Worm (Caenorhabditis elegans) whole organism, L1 larva: ENCODE data around the gene nono-1.

Experiments used
- C04F5.9 ChIP-seq: sonication (generic microtip); optimal IDR thresholded peaks from 2 replicates; lab custom pipeline; 2016; ENCODE audit warnings: missing genetic modification characterization, missing compliant biosample characterization
- C34B4.2 ChIP-seq: sonication (generic microtip); optimal IDR thresholded peaks from 2 replicates; lab custom pipeline; 2017; ENCODE audit warnings: mild to moderate bottlenecking, missing genetic modification characterization, missing compliant biosample characterization
- F16B12.6 ChIP-seq: fragments of 150-350 bp; optimal IDR thresholded peaks from 2 replicates; lab custom pipeline; 2014; ENCODE audit warnings: missing biosample characterization, missing genetic modification characterization
- Y116A8C.19 ChIP-seq: sonication (generic microtip); optimal IDR thresholded peaks from 2 replicates; lab custom pipeline; 2016; ENCODE audit warnings: missing compliant biosample characterization, missing genetic modification characterization, borderline replicate concordance
- blmp-1 ChIP-seq: fragments of 150-350 bp; optimal IDR thresholded peaks from 2 replicates; lab custom pipeline; 2014; ENCODE audit warnings: missing biosample characterization, missing genetic modification characterization
- ceh-63 ChIP-seq: fragments of 200-800 bp; sonication (Bioruptor generic); optimal IDR thresholded peaks from 2 replicates; lab custom pipeline; 2018; ENCODE audit warnings: mild to moderate bottlenecking, missing genetic modification characterization, missing compliant biosample characterization
- ceh-8 ChIP-seq: fragments of 200-800 bp; sonication (Bioruptor generic); optimal IDR thresholded peaks from 2 replicates; lab custom pipeline; 2018; ENCODE audit warnings: mild to moderate bottlenecking, missing genetic modification characterization, moderate library complexity, missing compliant biosample characterization
- ceh-82 ChIP-seq, 3 experiments: fragments of 150-350 bp in 1 of 3; sonication (generic microtip) in 2 of 3; optimal IDR thresholded peaks; 2 replicates each; lab custom pipeline; 2014 to 2017; ENCODE audit warnings: missing biosample characterization in 3 of 3, missing genetic modification characterization in 3 of 3
- ceh-88 ChIP-seq: fragments of 200-800 bp; sonication (Bioruptor generic); IDR thresholded peaks from 2 replicates; pipeline ENCODE4 v1.3.6; 2022; ENCODE audit warnings: missing genetic modification characterization, missing compliant biosample characterization
- ceh-90 ChIP-seq: sonication (generic microtip); optimal IDR thresholded peaks from 2 replicates; lab custom pipeline; 2016; ENCODE audit warnings: missing genetic modification characterization, missing compliant biosample characterization
- dpl-1 ChIP-seq, 3 experiments: fragments of 150-350 bp in 2 of 3; sonication (generic microtip) in 1 of 3; optimal IDR thresholded peaks; 2 replicates each; lab custom pipeline; 2014 to 2017; ENCODE audit warnings: missing biosample characterization in 3 of 3, missing genetic modification characterization in 3 of 3, missing genetic modification reagents in 3 of 3
- dsc-1 ChIP-seq: sonication (generic microtip); optimal IDR thresholded peaks from 2 replicates; lab custom pipeline; 2016; ENCODE audit warnings: mild to moderate bottlenecking, missing genetic modification characterization, missing compliant biosample characterization
- egl-13 ChIP-seq: sonication (generic microtip); optimal IDR thresholded peaks from 2 replicates; lab custom pipeline; 2016; ENCODE audit warnings: missing genotype, missing genetic modification reagents, missing genetic modification characterization, missing compliant biosample characterization
- egl-27 ChIP-seq, 2 experiments: fragments of 150-350 bp in 1 of 2; sonication (generic microtip); optimal IDR thresholded peaks; 3 replicates each; lab custom pipeline; 2017 to 2018; ENCODE audit warnings: missing biosample characterization in 2 of 2, missing genetic modification characterization in 2 of 2, missing genetic modification reagents in 2 of 2
- fkh-10 ChIP-seq: sonication (generic microtip); optimal IDR thresholded peaks from 2 replicates; lab custom pipeline; 2017; ENCODE audit warnings: missing biosample characterization, missing genetic modification reagents, missing genetic modification characterization
- grh-1 ChIP-seq: fragments of 200-800 bp; sonication (Bioruptor generic); IDR thresholded peaks from 2 replicates; pipeline ENCODE4 v1.3.6; 2022; ENCODE audit warnings: missing genetic modification reagents, missing genetic modification characterization, missing compliant biosample characterization
- hlh-17 ChIP-seq: fragments of 200-800 bp; sonication (Bioruptor generic); optimal IDR thresholded peaks from 2 replicates; lab custom pipeline; 2018; ENCODE audit warnings: missing genetic modification characterization, mild to moderate bottlenecking, missing compliant biosample characterization, moderate library complexity, borderline replicate concordance
- hlh-4 ChIP-seq: sonication (generic microtip); optimal IDR thresholded peaks from 2 replicates; lab custom pipeline; 2016; ENCODE audit warnings: mild to moderate bottlenecking, missing genetic modification characterization, missing compliant biosample characterization
- hpl-2 ChIP-seq: fragments of 150-350 bp; optimal IDR thresholded peaks from 2 replicates; lab custom pipeline; 2014; ENCODE audit warnings: missing biosample characterization, missing genetic modification reagents, missing genetic modification characterization
- irx-1 ChIP-seq: sonication (generic microtip); optimal IDR thresholded peaks from 2 replicates; lab custom pipeline; 2016; ENCODE audit warnings: missing genetic modification characterization, missing compliant biosample characterization
- jun-1 ChIP-seq: fragments of 150-350 bp; optimal IDR thresholded peaks from 2 replicates; lab custom pipeline; 2014; ENCODE audit warnings: missing biosample characterization, missing genetic modification reagents, missing genetic modification characterization
- lin-13 ChIP-seq: fragments of 150-350 bp; optimal IDR thresholded peaks from 2 replicates; lab custom pipeline; 2014; ENCODE audit warnings: missing biosample characterization, missing genetic modification reagents, missing genetic modification characterization
- lin-14 ChIP-seq: fragments of 200-800 bp; sonication (Bioruptor generic); optimal IDR thresholded peaks from 2 replicates; lab custom pipeline; 2018; ENCODE audit warnings: mild to moderate bottlenecking, missing genetic modification characterization, moderate library complexity, missing compliant biosample characterization
- lin-15B ChIP-seq: fragments of 150-350 bp; sonication (generic microtip); optimal IDR thresholded peaks from 3 replicates; lab custom pipeline; 2014; ENCODE audit warnings: missing biosample characterization, missing genetic modification characterization
- lin-35 ChIP-seq, 2 experiments: fragments of 150-350 bp; optimal IDR thresholded peaks; 2 replicates each; lab custom pipeline; 2014; ENCODE audit warnings: missing biosample characterization in 2 of 2, missing genetic modification characterization in 2 of 2, missing genetic modification reagents in 2 of 2
- lin-39 ChIP-seq: fragments of 150-350 bp; optimal IDR thresholded peaks from 2 replicates; lab custom pipeline; 2014; ENCODE audit warnings: missing biosample characterization, missing genetic modification reagents, missing genetic modification characterization
- lir-3 ChIP-seq: sonication (generic microtip); optimal IDR thresholded peaks from 2 replicates; lab custom pipeline; 2016; ENCODE audit warnings: mild to moderate bottlenecking, missing genetic modification characterization, moderate library complexity, missing compliant biosample characterization; ENCODE audit not compliant: poor library complexity
- lsy-2 ChIP-seq, 2 experiments: fragments of 150-350 bp; optimal IDR thresholded peaks; 2 replicates each; lab custom pipeline; 2014; ENCODE audit warnings: missing biosample characterization in 2 of 2, missing genetic modification characterization in 2 of 2
- mef-2 ChIP-seq: fragments of 150-350 bp; optimal IDR thresholded peaks from 2 replicates; lab custom pipeline; 2014; ENCODE audit warnings: missing biosample characterization, missing genetic modification characterization
- nhr-11 ChIP-seq: fragments of 150-350 bp; optimal IDR thresholded peaks from 2 replicates; lab custom pipeline; 2014; ENCODE audit warnings: missing biosample characterization, missing genetic modification characterization
- nhr-12 ChIP-seq: sonication (generic microtip); optimal IDR thresholded peaks from 2 replicates; lab custom pipeline; 2017; ENCODE audit warnings: missing biosample characterization, missing genetic modification characterization
- nhr-19 ChIP-seq: fragments of 200-800 bp; sonication (Bioruptor generic); conservative IDR thresholded peaks from 2 replicates; pipeline ENCODE4 v1.3.6; 2022; ENCODE audit warnings: missing genetic modification characterization, missing compliant biosample characterization
- nhr-20 ChIP-seq: sonication (generic microtip); optimal IDR thresholded peaks from 2 replicates; lab custom pipeline; 2016; ENCODE audit warnings: mild to moderate bottlenecking, missing genetic modification characterization, missing compliant biosample characterization
- nhr-47 ChIP-seq: sonication (generic microtip); optimal IDR thresholded peaks from 2 replicates; lab custom pipeline; 2016; ENCODE audit warnings: mild to moderate bottlenecking, missing genetic modification characterization, moderate library complexity, missing compliant biosample characterization
- nhr-71 ChIP-seq: sonication (generic microtip); optimal IDR thresholded peaks from 2 replicates; lab custom pipeline; 2016; ENCODE audit warnings: mild to moderate bottlenecking, missing genetic modification characterization, moderate library complexity, missing compliant biosample characterization
- nhr-77 ChIP-seq: fragments of 150-350 bp; optimal IDR thresholded peaks from 2 replicates; lab custom pipeline; 2014; ENCODE audit warnings: missing biosample characterization, missing genetic modification characterization
- nhr-85 ChIP-seq: sonication (generic microtip); peaks from one replicate; lab custom pipeline; 2016; ENCODE audit warnings: missing genetic modification characterization, inconsistent platforms, missing compliant biosample characterization
- pax-3 ChIP-seq: fragments of 200-800 bp; sonication (Bioruptor generic); optimal IDR thresholded peaks from 2 replicates; lab custom pipeline; 2018; ENCODE audit warnings: mild to moderate bottlenecking, missing genetic modification characterization, moderate library complexity, missing compliant biosample characterization
- rnt-1 ChIP-seq: sonication (generic microtip); optimal IDR thresholded peaks from 2 replicates; lab custom pipeline; 2016; ENCODE audit warnings: mild to moderate bottlenecking, missing genetic modification characterization, moderate library complexity, missing compliant biosample characterization
- skn-1 ChIP-seq: fragments of 150-350 bp; optimal IDR thresholded peaks from 2 replicates; lab custom pipeline; 2014; ENCODE audit warnings: missing biosample characterization, missing genetic modification characterization
- sup-37 ChIP-seq: fragments of 200-800 bp; sonication (Bioruptor generic); optimal IDR thresholded peaks from 2 replicates; lab custom pipeline; 2018; ENCODE audit warnings: mild to moderate bottlenecking, missing genetic modification characterization, missing compliant biosample characterization
- swsn-7 ChIP-seq: sonication (generic microtip); optimal IDR thresholded peaks from 2 replicates; lab custom pipeline; 2016; ENCODE audit warnings: missing genetic modification characterization, missing compliant biosample characterization
- tlp-1 ChIP-seq: fragments of 150-350 bp; optimal IDR thresholded peaks from 2 replicates; lab custom pipeline; 2014; ENCODE audit warnings: missing biosample characterization, missing genetic modification characterization
- unc-30 ChIP-seq: sonication (generic microtip); optimal IDR thresholded peaks from 2 replicates; lab custom pipeline; 2017; ENCODE audit warnings: missing biosample characterization, missing genetic modification characterization
- unc-62 ChIP-seq: fragments of 150-350 bp; optimal IDR thresholded peaks from 2 replicates; lab custom pipeline; 2014; ENCODE audit warnings: missing biosample characterization, missing genetic modification reagents, missing genetic modification characterization
- zag-1 ChIP-seq: fragments of 150-350 bp; optimal IDR thresholded peaks from 2 replicates; lab custom pipeline; 2014; ENCODE audit warnings: missing biosample characterization, missing genetic modification characterization
- zip-4 ChIP-seq: fragments of 200-800 bp; sonication (Bioruptor generic); optimal IDR thresholded peaks from 2 replicates; lab custom pipeline; 2018; ENCODE audit warnings: mild to moderate bottlenecking, missing genetic modification characterization, moderate library complexity, missing compliant biosample characterization
- ztf-11 ChIP-seq, 2 experiments: sonication (generic microtip); optimal IDR thresholded peaks; 2 replicates each; lab custom pipeline; 2016 to 2017; ENCODE audit warnings: missing genetic modification characterization in 2 of 2, missing biosample characterization in 1 of 2, missing compliant biosample characterization in 1 of 2
- ztf-4 ChIP-seq: fragments of 150-350 bp; optimal IDR thresholded peaks from 2 replicates; lab custom pipeline; 2014; ENCODE audit warnings: missing biosample characterization, missing genetic modification characterization

The nono-1 gene

DNA sequence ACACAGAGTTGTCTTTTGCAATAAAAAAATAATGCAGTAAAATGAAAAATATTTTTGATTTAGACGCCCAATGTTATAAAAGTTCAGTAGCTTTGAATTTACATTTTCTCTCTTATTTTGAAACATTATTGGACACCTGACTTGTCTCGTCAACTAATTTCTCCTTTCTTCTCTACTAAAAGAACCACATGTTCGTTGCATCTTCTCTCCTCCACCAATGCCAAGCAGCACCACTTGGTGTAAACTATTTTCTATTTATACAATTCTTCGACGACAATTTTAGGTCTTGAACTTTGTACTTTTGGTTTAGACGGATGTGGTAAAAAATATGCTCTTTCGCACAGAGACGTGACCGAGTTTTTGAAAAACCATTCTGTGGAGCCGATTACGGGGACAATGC lies 27.4 kb downstream of the nono-1 start:
- peak; percentile 49 for TF ChIP-seq nhr-20
- no peak for TF ChIP-seq hlh-17 (GFP tag; lab: Kevin White, UChicago)
- peak in 1 of 2 experiments; percentile 34 for TF ChIP-seq lsy-2 (tag; optimal IDR thresholded peaks at IDR 0.05; lab: Kevin White, UChicago)
- peak; percentile 26 for TF ChIP-seq nhr-85
- no peak for TF ChIP-seq swsn-7 (tag; lab: Kevin White, UChicago)
- peak; percentile 49 for TF ChIP-seq dsc-1 (tag; lab: Kevin White, UChicago)
- TF ChIP-seq mef-2, result peak; percentile 4
- no peak for TF ChIP-seq nhr-12
- peak; percentile 50 for TF ChIP-seq rnt-1 (tag; lab: Kevin White, UChicago)
- peak; percentile 27 for TF ChIP-seq nhr-19 (GFP tag; lab: Robert Waterston, UW)
- TF ChIP-seq lin-14 (GFP tag; lab: Kevin White, UChicago), result peak; percentile 57
- TF ChIP-seq nhr-71 (tag; lab: Kevin White, UChicago), result peak; percentile 62
- no peak for TF ChIP-seq ceh-88 (GFP tag; lab: Robert Waterston, UW)

DNA sequence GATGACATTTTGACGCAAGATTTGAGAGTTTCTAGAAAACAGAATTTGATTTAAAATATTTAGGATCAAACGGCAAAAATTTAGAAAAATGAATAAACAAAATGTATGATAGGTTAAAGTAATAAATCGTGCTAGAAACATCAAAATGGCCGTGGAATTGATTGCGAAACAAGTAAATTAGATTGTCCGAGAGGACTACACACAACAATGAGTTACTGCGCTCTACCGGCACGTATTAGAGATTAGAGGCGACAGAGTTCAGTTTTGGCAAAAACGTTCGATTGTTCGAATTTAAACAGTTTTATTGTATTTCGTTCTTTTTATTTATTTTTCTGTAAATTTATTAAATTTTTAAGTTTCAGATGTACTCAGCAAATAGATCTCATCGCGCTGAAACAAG lies 32.3 kb downstream of the nono-1 start, which contains the start of the genes dnc-2 and bcl-7:
TSS of gene dnc-2 (minus strand) at position 33 of the 400 bp plus-strand sequence.
TSS of gene bcl-7 (plus strand) at position 363 of the 400 bp plus-strand sequence.
- no peak for TF ChIP-seq pax-3
- TF ChIP-seq tlp-1 (tag; lab: Kevin White, UChicago), result no peak
- peak; percentile 62 for TF ChIP-seq skn-1 (tag; lab: Kevin White, UChicago)
- TF ChIP-seq lin-15B, result peak; percentile 58
- TF ChIP-seq Y116A8C.19 (tag; lab: Kevin White, UChicago), result no peak
- no peak for TF ChIP-seq irx-1
- TF ChIP-seq ceh-90, result no peak
- peak; percentile 69 for TF ChIP-seq nhr-71 (tag; lab: Kevin White, UChicago)
- no peak for TF ChIP-seq fkh-10 (GFP tag; lab: Kevin White, UChicago)
- TF ChIP-seq blmp-1 (tag; lab: Kevin White, UChicago), result peak; percentile 51
- TF ChIP-seq nhr-19 (GFP tag; lab: Robert Waterston, UW), result peak; percentile 51
- peak; percentile 29 to 71 (median 53) for TF ChIP-seq dpl-1 (GFP tag; optimal IDR thresholded peaks at IDR 0.05; lab: Kevin White, UChicago)
- peak; percentile 11 for TF ChIP-seq lir-3 (tag; lab: Kevin White, UChicago)
- TF ChIP-seq unc-62 (GFP tag; lab: Kevin White, UChicago), result no peak
- no peak for TF ChIP-seq nhr-77 (tag; lab: Kevin White, UChicago)
- no peak for TF ChIP-seq ceh-63 (GFP tag; lab: Kevin White, UChicago)
- peak; percentile 56 to 78 for TF ChIP-seq lsy-2 (tag; optimal IDR thresholded peaks at IDR 0.05; lab: Kevin White, UChicago)
- TF ChIP-seq ztf-4 (tag; lab: Kevin White, UChicago), result no peak
- TF ChIP-seq zag-1 (tag; lab: Kevin White, UChicago), result no peak
- TF ChIP-seq zip-4, result peak; percentile 76
- TF ChIP-seq unc-30 (tag; lab: Kevin White, UChicago), result no peak
- peak; percentile 66 for TF ChIP-seq rnt-1 (tag; lab: Kevin White, UChicago)
- TF ChIP-seq hlh-4 (tag; lab: Kevin White, UChicago), result no peak
- peak; percentile 8 for TF ChIP-seq lin-13 (GFP tag; lab: Kevin White, UChicago)
- TF ChIP-seq lin-35 (GFP tag; optimal IDR thresholded peaks at IDR 0.05; lab: Kevin White, UChicago), result peak; percentile 73 to 75
- TF ChIP-seq sup-37, result no peak
- no peak for TF ChIP-seq C34B4.2 (tag; lab: Kevin White, UChicago)
- no peak for TF ChIP-seq ceh-8 (GFP tag; lab: Kevin White, UChicago)
- no peak for TF ChIP-seq ceh-88 (GFP tag; lab: Robert Waterston, UW)
- peak; percentile 45 for TF ChIP-seq F16B12.6 (tag; lab: Kevin White, UChicago)
- TF ChIP-seq jun-1 (tag; lab: Kevin White, UChicago), result peak; percentile 16
- TF ChIP-seq ztf-11 (tag; optimal IDR thresholded peaks at IDR 0.05; lab: Kevin White, UChicago), result no peak
- TF ChIP-seq mef-2, result no peak
- TF ChIP-seq lin-14 (GFP tag; lab: Kevin White, UChicago), result peak; percentile 89
- TF ChIP-seq nhr-12, result no peak
- TF ChIP-seq nhr-47 (tag; lab: Kevin White, UChicago), result peak; percentile 72
- TF ChIP-seq nhr-11 (tag; lab: Kevin White, UChicago), result no peak
- TF ChIP-seq lin-39 (tag; lab: Kevin White, UChicago), result no peak
- no peak for TF ChIP-seq nhr-85
- TF ChIP-seq hpl-2 (GFP tag; lab: Kevin White, UChicago), result no peak
- TF ChIP-seq hlh-17 (GFP tag; lab: Kevin White, UChicago), result no peak
- TF ChIP-seq C04F5.9 (tag; lab: Kevin White, UChicago), result peak; percentile 2
- TF ChIP-seq egl-27 (tag; optimal IDR thresholded peaks at IDR 0.05; lab: Kevin White, UChicago), result no peak
- no peak for TF ChIP-seq egl-13 (tag; lab: Kevin White, UChicago)
- peak in 2 of 3 experiments; percentile 37 to 49 for TF ChIP-seq ceh-82 (tag; optimal IDR thresholded peaks at IDR 0.05; lab: Kevin White, UChicago)
- TF ChIP-seq grh-1, result no peak
